Worm (Caenorhabditis elegans) whole organism, L1 larva: ENCODE results near the gene ZK1127.13.

Experiments
- ceh-8 ChIP-seq: fragments of 200-800 bp; sonication (Bioruptor generic); optimal IDR thresholded peaks from 2 replicates; lab custom pipeline; 2018; ENCODE audit warnings: mild to moderate bottlenecking, missing genetic modification characterization, moderate library complexity, missing compliant biosample characterization
- ceh-82 ChIP-seq, 3 experiments: fragments of 150-350 bp in 1 of 3; sonication (generic microtip) in 2 of 3; optimal IDR thresholded peaks; 2 replicates each; lab custom pipeline; 2014 to 2017; ENCODE audit warnings: missing biosample characterization in 3 of 3, missing genetic modification characterization in 3 of 3
- ces-1 ChIP-seq: fragments of 150-350 bp; optimal IDR thresholded peaks from 2 replicates; lab custom pipeline; 2014; ENCODE audit warnings: missing biosample characterization, missing genetic modification reagents, missing genetic modification characterization
- egl-27 ChIP-seq, 2 experiments: fragments of 150-350 bp in 1 of 2; sonication (generic microtip); optimal IDR thresholded peaks; 3 replicates each; lab custom pipeline; 2017 to 2018; ENCODE audit warnings: missing biosample characterization in 2 of 2, missing genetic modification characterization in 2 of 2, missing genetic modification reagents in 2 of 2
- fkh-8 ChIP-seq: sonication (generic microtip); optimal IDR thresholded peaks from 2 replicates; lab custom pipeline; 2016; ENCODE audit warnings: mild to moderate bottlenecking, missing genetic modification characterization, missing compliant biosample characterization
- jun-1 ChIP-seq: fragments of 150-350 bp; optimal IDR thresholded peaks from 2 replicates; lab custom pipeline; 2014; ENCODE audit warnings: missing biosample characterization, missing genetic modification reagents, missing genetic modification characterization
- lin-35 ChIP-seq, 2 experiments: fragments of 150-350 bp; optimal IDR thresholded peaks; 2 replicates each; lab custom pipeline; 2014; ENCODE audit warnings: missing biosample characterization in 2 of 2, missing genetic modification characterization in 2 of 2, missing genetic modification reagents in 2 of 2
- lsy-2 ChIP-seq, 2 experiments: fragments of 150-350 bp; optimal IDR thresholded peaks; 2 replicates each; lab custom pipeline; 2014; ENCODE audit warnings: missing biosample characterization in 2 of 2, missing genetic modification characterization in 2 of 2
- nhr-11 ChIP-seq: fragments of 150-350 bp; optimal IDR thresholded peaks from 2 replicates; lab custom pipeline; 2014; ENCODE audit warnings: missing biosample characterization, missing genetic modification characterization
- unc-62 ChIP-seq: fragments of 150-350 bp; optimal IDR thresholded peaks from 2 replicates; lab custom pipeline; 2014; ENCODE audit warnings: missing biosample characterization, missing genetic modification reagents, missing genetic modification characterization

DNA sequence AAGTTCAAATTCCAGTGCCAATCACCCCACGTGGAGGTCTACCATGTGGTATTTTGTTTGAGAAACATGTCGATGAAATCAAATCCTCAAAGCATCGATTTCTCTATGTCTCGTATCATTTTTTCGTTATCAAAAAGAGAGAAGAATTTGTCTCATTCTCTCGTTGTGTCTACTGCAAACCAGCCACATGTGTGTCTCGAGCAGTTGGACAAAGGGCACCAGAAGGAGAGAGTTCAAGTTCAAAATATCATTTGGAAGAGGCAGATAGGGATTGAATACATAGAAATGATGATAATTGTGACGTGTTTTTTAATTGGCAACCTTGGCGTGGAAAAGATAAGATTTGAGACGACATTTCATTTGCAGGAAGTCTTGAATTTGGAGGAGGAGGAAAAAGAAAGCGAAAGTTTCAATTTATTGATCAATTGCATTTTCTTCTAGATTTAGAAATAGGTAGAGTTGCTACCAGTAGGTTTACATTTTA is 6.2 kb downstream of the ZK1127.13 start:
- no peak for TF ChIP-seq ces-1 (GFP tag; lab: Kevin White, UChicago)
- no peak for TF ChIP-seq fkh-8 (tag; lab: Kevin White, UChicago)
- TF ChIP-seq lin-35 (GFP tag; optimal IDR thresholded peaks at IDR 0.05; lab: Kevin White, UChicago): peak in 1 of 2 experiments; percentile 59
- TF ChIP-seq ceh-8 (GFP tag; lab: Kevin White, UChicago): no peak
- TF ChIP-seq unc-62 (GFP tag; lab: Kevin White, UChicago): no peak
- TF ChIP-seq egl-27 (tag; optimal IDR thresholded peaks at IDR 0.05; lab: Kevin White, UChicago): no peak
- TF ChIP-seq nhr-11 (tag; lab: Kevin White, UChicago): no peak
- TF ChIP-seq lsy-2 (tag; optimal IDR thresholded peaks at IDR 0.05; lab: Kevin White, UChicago): peak; percentile 6 to 54
- TF ChIP-seq jun-1 (tag; lab: Kevin White, UChicago): no peak
- no peak for TF ChIP-seq ceh-82 (tag; optimal IDR thresholded peaks at IDR 0.05; lab: Kevin White, UChicago)
